Worm (Caenorhabditis elegans) whole organism, L4 larva: ENCODE results near the gene K03A11.5.

Source experiments
- F26F4.8 ChIP-seq: fragments of 200-800 bp; sonication (Bioruptor generic); conservative IDR thresholded peaks from 2 replicates; pipeline ENCODE4 v1.3.6; 2022; ENCODE audit warnings: missing genetic modification characterization, missing compliant biosample characterization
- F44E2.7 ChIP-seq: fragments of 200-800 bp; sonication (Bioruptor generic); IDR thresholded peaks from 2 replicates; pipeline ENCODE4 v2.1.2; 2022; ENCODE audit warnings: missing genetic modification characterization, missing compliant biosample characterization
- T20F7.1 ChIP-seq: fragments of 200-800 bp; sonication (Bioruptor generic); optimal IDR thresholded peaks from 2 replicates; lab custom pipeline; 2018; ENCODE audit warnings: mild to moderate bottlenecking, missing genetic modification characterization, missing compliant biosample characterization
- ZK337.2 ChIP-seq: fragments of 200-800 bp; sonication (Bioruptor generic); IDR thresholded peaks from 2 replicates; pipeline ENCODE4 v1.3.6; 2022; ENCODE audit warnings: missing genetic modification reagents, missing genetic modification characterization, missing compliant biosample characterization
- ZK546.5 ChIP-seq, 2 experiments: sonication (generic microtip); optimal IDR thresholded peaks; 2 replicates each; lab custom pipeline; 2017; ENCODE audit warnings: missing biosample characterization in 2 of 2, missing genetic modification characterization in 2 of 2
- aly-2 ChIP-seq: sonication (generic microtip); optimal IDR thresholded peaks from 2 replicates; lab custom pipeline; 2018; ENCODE audit warnings: missing biosample characterization, missing genetic modification characterization
- ceh-28 ChIP-seq: fragments of 150-350 bp; optimal IDR thresholded peaks from 2 replicates; lab custom pipeline; 2014; ENCODE audit warnings: missing biosample characterization, missing genetic modification reagents, missing genetic modification characterization
- ces-1 ChIP-seq: fragments of 150-350 bp; sonication (generic microtip); optimal IDR thresholded peaks from 4 replicates; lab custom pipeline; 2014; ENCODE audit warnings: missing biosample characterization, missing genetic modification reagents, missing genetic modification characterization
- dmd-6 ChIP-seq: fragments of 200-800 bp; sonication (Bioruptor generic); IDR thresholded peaks from 2 replicates; pipeline ENCODE4 v1.3.6; 2022; ENCODE audit warnings: missing genetic modification reagents, missing genetic modification characterization, missing compliant biosample characterization
- dmd-9 ChIP-seq: fragments of 200-800 bp; sonication (Bioruptor generic); IDR thresholded peaks from 2 replicates; pipeline ENCODE4 v1.3.6; 2022; ENCODE audit warnings: missing genetic modification reagents, missing genetic modification characterization, missing compliant biosample characterization
- duxl-1 ChIP-seq: sonication (generic microtip); optimal IDR thresholded peaks from 2 replicates; lab custom pipeline; 2016; ENCODE audit warnings: mild to moderate bottlenecking, missing genetic modification characterization, moderate library complexity, missing compliant biosample characterization; ENCODE audit not compliant: poor library complexity
- dve-1 ChIP-seq: sonication (generic microtip); optimal IDR thresholded peaks from 2 replicates; lab custom pipeline; 2017; ENCODE audit warnings: antibody characterized with exemption, mild to moderate bottlenecking, missing genetic modification characterization, missing compliant biosample characterization; ENCODE audit not compliant: insufficient read depth
- fkh-10 ChIP-seq: fragments of 150-350 bp; optimal IDR thresholded peaks from 2 replicates; lab custom pipeline; 2014; ENCODE audit warnings: missing biosample characterization, missing genetic modification reagents, missing genetic modification characterization
- gei-8 ChIP-seq: fragments of 200-800 bp; sonication (Bioruptor generic); optimal IDR thresholded peaks from 2 replicates; lab custom pipeline; 2018; ENCODE audit warnings: mild to moderate bottlenecking, missing genetic modification characterization, missing compliant biosample characterization
- hif-1 ChIP-seq, 2 experiments: sonication (generic microtip); optimal IDR thresholded peaks; 2 replicates each; lab custom pipeline; 2016 to 2017; ENCODE audit warnings: missing compliant biosample characterization in 2 of 2, missing genetic modification characterization in 2 of 2, missing genetic modification reagents in 2 of 2, missing genotype in 2 of 2, mild to moderate bottlenecking in 1 of 2
- hlh-30 ChIP-seq: sonication (generic microtip); optimal IDR thresholded peaks from 2 replicates; lab custom pipeline; 2017; ENCODE audit warnings: antibody characterized with exemption, mild to moderate bottlenecking, missing genetic modification characterization, missing compliant biosample characterization; ENCODE audit not compliant: insufficient read depth
- jun-1 ChIP-seq: fragments of 150-350 bp; optimal IDR thresholded peaks from 2 replicates; lab custom pipeline; 2014; ENCODE audit warnings: missing biosample characterization, missing genetic modification reagents, missing genetic modification characterization
- lin-1 ChIP-seq: fragments of 200-800 bp; sonication (Bioruptor generic); IDR thresholded peaks from 2 replicates; pipeline ENCODE4 v1.3.6; 2022; ENCODE audit warnings: missing genetic modification reagents, missing genetic modification characterization, missing compliant biosample characterization
- lin-13 ChIP-seq: fragments of 150-350 bp; optimal IDR thresholded peaks from 2 replicates; lab custom pipeline; 2014; ENCODE audit warnings: missing biosample characterization, missing genetic modification reagents, missing genetic modification characterization
- lin-15B ChIP-seq: fragments of 150-350 bp; sonication (generic microtip); optimal IDR thresholded peaks from 3 replicates; lab custom pipeline; 2014; ENCODE audit warnings: missing biosample characterization, missing genetic modification characterization
- lin-29 ChIP-seq: fragments of 200-800 bp; sonication (Bioruptor generic); IDR thresholded peaks from 2 replicates; pipeline ENCODE4 v1.3.6; 2022; ENCODE audit warnings: missing genetic modification reagents, missing genetic modification characterization, missing compliant biosample characterization
- lir-3 ChIP-seq: sonication (generic microtip); optimal IDR thresholded peaks from 2 replicates; lab custom pipeline; 2016; ENCODE audit warnings: mild to moderate bottlenecking, missing genetic modification characterization, missing compliant biosample characterization
- lsy-2 ChIP-seq, 2 experiments: fragments of 150-350 bp in 1 of 2; sonication (generic microtip) in 1 of 2; optimal IDR thresholded peaks; 2 replicates each; lab custom pipeline; 2014 to 2017; ENCODE audit warnings: missing biosample characterization in 2 of 2, missing genetic modification characterization in 2 of 2
- madf-5 ChIP-seq, 2 experiments: fragments of 200-800 bp; sonication (Bioruptor generic); IDR thresholded peaks; 2 replicates each; pipeline ENCODE4 v1.3.6; 2022; ENCODE audit warnings: missing compliant biosample characterization in 2 of 2, missing genetic modification characterization in 2 of 2
- madf-9 ChIP-seq: fragments of 200-800 bp; sonication (Bioruptor generic); conservative IDR thresholded peaks from 2 replicates; pipeline ENCODE4 v1.3.6; 2022; ENCODE audit warnings: missing genetic modification reagents, missing genetic modification characterization, missing compliant biosample characterization
- mdl-1 ChIP-seq, 2 experiments: fragments of 150-350 bp in 1 of 2; sonication (generic microtip) in 1 of 2; optimal IDR thresholded peaks; 2 replicates each; lab custom pipeline; 2014 to 2017; ENCODE audit warnings: missing biosample characterization in 2 of 2, missing genetic modification characterization in 2 of 2
- mdt-29 ChIP-seq: fragments of 200-800 bp; sonication (Bioruptor generic); IDR thresholded peaks from 2 replicates; pipeline ENCODE4 v1.3.6; 2022; ENCODE audit warnings: missing genetic modification reagents, missing genetic modification characterization, missing compliant biosample characterization
- mxl-2 ChIP-seq: fragments of 200-800 bp; sonication (Bioruptor generic); conservative IDR thresholded peaks from 2 replicates; pipeline ENCODE4 v1.3.6; 2022; ENCODE audit warnings: missing genetic modification reagents, missing genetic modification characterization, missing compliant biosample characterization
- mxl-3 ChIP-seq: fragments of 200-800 bp; sonication (Bioruptor generic); optimal IDR thresholded peaks from 2 replicates; lab custom pipeline; 2018; ENCODE audit warnings: mild to moderate bottlenecking, missing genetic modification characterization, missing compliant biosample characterization
- nhr-11 ChIP-seq: fragments of 150-350 bp; optimal IDR thresholded peaks from 2 replicates; lab custom pipeline; 2014; ENCODE audit warnings: missing biosample characterization, missing genetic modification characterization
- nhr-111 ChIP-seq: fragments of 200-800 bp; sonication (Bioruptor generic); optimal IDR thresholded peaks from 2 replicates; lab custom pipeline; 2018; ENCODE audit warnings: mild to moderate bottlenecking, missing genetic modification characterization, missing compliant biosample characterization
- nhr-237 ChIP-seq: sonication (generic microtip); optimal IDR thresholded peaks from 2 replicates; lab custom pipeline; 2017; ENCODE audit warnings: missing biosample characterization, missing genetic modification characterization
- nhr-28 ChIP-seq: fragments of 150-350 bp; optimal IDR thresholded peaks from 2 replicates; lab custom pipeline; 2014; ENCODE audit warnings: missing biosample characterization, missing genetic modification characterization
- nhr-41 ChIP-seq: fragments of 200-800 bp; sonication (Bioruptor generic); IDR thresholded peaks from 2 replicates; pipeline ENCODE4 v1.3.6; 2022; ENCODE audit warnings: missing genetic modification reagents, missing genetic modification characterization, missing compliant biosample characterization
- pha-4 ChIP-seq, 2 experiments: fragments of 150-350 bp in 1 of 2; fragments of 200-800 bp in 1 of 2; sonication (Bioruptor generic) in 1 of 2; IDR thresholded peaks in 1 of 2; optimal IDR thresholded peaks in 1 of 2; 2 replicates each; pipeline versions ENCODE4 v1.3.6 to Lab custom; 2014 to 2022; ENCODE audit warnings: missing genetic modification characterization in 2 of 2, missing genetic modification reagents in 2 of 2, missing biosample characterization in 1 of 2, missing compliant biosample characterization in 1 of 2
- php-3 ChIP-seq: fragments of 200-800 bp; sonication (Bioruptor generic); IDR thresholded peaks from 2 replicates; pipeline ENCODE4 v1.3.6; 2022; ENCODE audit warnings: missing genetic modification reagents, missing genetic modification characterization, missing compliant biosample characterization
- pqm-1 ChIP-seq: sonication (generic microtip); optimal IDR thresholded peaks from 2 replicates; lab custom pipeline; 2017; ENCODE audit warnings: missing biosample characterization, missing genetic modification characterization
- saeg-2 ChIP-seq: fragments of 200-800 bp; sonication (Bioruptor generic); IDR thresholded peaks from 2 replicates; pipeline ENCODE4 v1.3.6; 2022; ENCODE audit warnings: missing genetic modification reagents, missing genetic modification characterization, missing compliant biosample characterization
- snpc-4 ChIP-seq: fragments of 150-350 bp; optimal IDR thresholded peaks from 2 replicates; lab custom pipeline; 2014; ENCODE audit warnings: missing biosample characterization, missing genetic modification characterization
- spr-3 ChIP-seq: fragments of 200-800 bp; sonication (Bioruptor generic); optimal IDR thresholded peaks from 2 replicates; lab custom pipeline; 2018; ENCODE audit warnings: mild to moderate bottlenecking, missing genetic modification characterization, missing compliant biosample characterization
- tag-97 ChIP-seq: fragments of 200-800 bp; sonication (Bioruptor generic); IDR thresholded peaks from 2 replicates; pipeline ENCODE4 v1.3.6; 2022; ENCODE audit warnings: missing genetic modification characterization, missing compliant biosample characterization
- tra-1 ChIP-seq: fragments of 200-800 bp; sonication (Bioruptor generic); IDR thresholded peaks from 2 replicates; pipeline ENCODE4 v1.3.6; 2022; ENCODE audit warnings: missing genetic modification reagents, missing genetic modification characterization, missing compliant biosample characterization
- unc-39 ChIP-seq: sonication (generic microtip); optimal IDR thresholded peaks from 2 replicates; lab custom pipeline; 2017; ENCODE audit warnings: missing biosample characterization, missing genetic modification characterization
- vab-7 ChIP-seq: fragments of 200-800 bp; sonication (Bioruptor generic); IDR thresholded peaks from 2 replicates; pipeline ENCODE4 v1.3.6; 2022; ENCODE audit warnings: missing genetic modification reagents, missing genetic modification characterization, missing compliant biosample characterization
- zfp-2 ChIP-seq: sonication (generic microtip); optimal IDR thresholded peaks from 2 replicates; lab custom pipeline; 2016; ENCODE audit warnings: mild to moderate bottlenecking, missing genetic modification characterization, missing compliant biosample characterization
- zfp-3 ChIP-seq: fragments of 200-800 bp; sonication (Bioruptor generic); conservative IDR thresholded peaks from 2 replicates; pipeline ENCODE4 v1.3.6; 2022; ENCODE audit warnings: missing genetic modification reagents, missing genetic modification characterization, missing compliant biosample characterization
- zip-11 ChIP-seq: fragments of 200-800 bp; sonication (Bioruptor generic); IDR thresholded peaks from 2 replicates; pipeline ENCODE4 v1.3.6; 2022; ENCODE audit warnings: missing genetic modification characterization, missing compliant biosample characterization
- zip-2 ChIP-seq: fragments of 150-350 bp; optimal IDR thresholded peaks from 2 replicates; lab custom pipeline; 2014; ENCODE audit warnings: missing biosample characterization, missing genetic modification characterization
- ztf-11 ChIP-seq: fragments of 150-350 bp; optimal IDR thresholded peaks from 2 replicates; lab custom pipeline; 2014; ENCODE audit warnings: missing biosample characterization, missing genetic modification characterization
- ztf-7 ChIP-seq: fragments of 150-350 bp; optimal IDR thresholded peaks from 2 replicates; lab custom pipeline; 2014; ENCODE audit warnings: missing biosample characterization, missing genetic modification characterization

Gene K03A11.5

ce11 chrX:13038791-13039190 is 24.5 kb upstream of the K03A11.5 start (continued):
- TF ChIP-seq hif-1 (tag; optimal IDR thresholded peaks at IDR 0.05; lab: Kevin White, UChicago) (no peak), mxl-2 (GFP tag; lab: Robert Waterston, UW) (no peak), ztf-7 (tag; lab: Kevin White, UChicago) (peak; percentile 43), snpc-4 (tag; lab: Kevin White, UChicago) (no peak), mdl-1 (tag; optimal IDR thresholded peaks at IDR 0.05; lab: Kevin White, UChicago) (no peak), zip-11 (GFP tag; lab: Robert Waterston, UW) (no peak), ZK337.2 (GFP tag; lab: Robert Waterston, UW) (peak; percentile 44; the same call in 1 of the 2 replicates), hlh-30 (tag; lab: Kevin White, UChicago) (peak; percentile 54), fkh-10 (GFP tag; lab: Kevin White, UChicago) (no peak), F26F4.8 (GFP tag; lab: Robert Waterston, UW) (peak; percentile 79; the same call in 1 of the 2 replicates), zfp-2 (tag; lab: Kevin White, UChicago) (no peak), F44E2.7 (GFP tag; lab: Robert Waterston, UW) (no peak), lin-13 (GFP tag; lab: Kevin White, UChicago) (peak; percentile 63), nhr-41 (GFP tag; lab: Robert Waterston, UW) (peak; percentile 74), duxl-1 (tag; lab: Kevin White, UChicago) (peak; percentile 11), pqm-1 (tag; lab: Kevin White, UChicago) (no peak), nhr-28 (tag; lab: Kevin White, UChicago) (peak; percentile 27), vab-7 (GFP tag; lab: Robert Waterston, UW) (peak; percentile 71), lin-1 (GFP tag; lab: Robert Waterston, UW) (peak; percentile 59; the same call in 1 of the 2 replicates), ceh-28 (no peak), gei-8 (GFP tag; lab: Kevin White, UChicago) (no peak), ces-1 (GFP tag; lab: Kevin White, UChicago) (no peak), nhr-111 (GFP tag; lab: Kevin White, UChicago) (no peak), mxl-3 (GFP tag; lab: Kevin White, UChicago) (peak; percentile 32), zip-2 (peak; percentile 1), lin-29 (GFP tag; lab: Robert Waterston, UW) (no peak), tag-97 (GFP tag; lab: Robert Waterston, UW) (no peak), spr-3 (GFP tag; lab: Kevin White, UChicago) (peak; percentile 12), dve-1 (tag; lab: Kevin White, UChicago) (peak; percentile 83), lir-3 (peak; percentile 58), mdt-29 (GFP tag; lab: Robert Waterston, UW) (no peak), nhr-11 (no peak), lin-15B (tag; lab: Kevin White, UChicago) (no peak), dmd-6 (peak; percentile 70), pha-4 (GFP tag; IDR thresholded peaks at IDR 0.05; lab: Robert Waterston, UW) (peak; percentile 69; the same call in 1 of the 2 replicates), pha-4 (tag; optimal IDR thresholded peaks at IDR 0.05; lab: Kevin White, UChicago) (no peak), saeg-2 (GFP tag; lab: Robert Waterston, UW) (peak; percentile 62; the same call in 1 of the 2 replicates), ZK546.5 (tag; optimal IDR thresholded peaks at IDR 0.05; lab: Kevin White, UChicago) (no peak), aly-2 (no peak), zfp-3 (GFP tag; lab: Robert Waterston, UW) (0 out of 2 replicates have a peak, but pooled peaks have one; percentile 43), nhr-237 (tag; lab: Kevin White, UChicago) (no peak), unc-39 (no peak), lsy-2 (tag; optimal IDR thresholded peaks at IDR 0.05; lab: Kevin White, UChicago) (peak in 1 of 2 experiments; percentile 26), php-3 (GFP tag; lab: Robert Waterston, UW) (peak; percentile 71), ztf-11 (no peak), madf-5 (GFP tag; IDR thresholded peaks at IDR 0.05; lab: Robert Waterston, UW) (peak in 1 of 2 experiments; percentile 80; a peak in 1 of 4 replicates), tra-1 (peak; percentile 70; the same call in 1 of the 2 replicates), T20F7.1 (GFP tag; lab: Kevin White, UChicago) (peak; percentile 25), dmd-9 (GFP tag; lab: Robert Waterston, UW) (peak; percentile 84), jun-1 (tag; lab: Kevin White, UChicago) (no peak), madf-9 (no peak)
